Worm (Caenorhabditis elegans) whole organism, young adult: ENCODE data around the gene seld-1.
A peak's percentile ranks its signal among the peaks of the same experiment; 100 is the strongest.

ENCODE experiments used
- F49E8.2 ChIP-seq: sonication (generic microtip); optimal IDR thresholded peaks from 3 replicates; lab custom pipeline; 2017; ENCODE audit warnings: missing genetic modification characterization, mild to moderate bottlenecking, missing compliant biosample characterization, antibody characterized with exemption, moderate library complexity; ENCODE audit not compliant: insufficient read depth
- F57A8.1 ChIP-seq: fragments of 200-800 bp; sonication (Bioruptor generic); optimal IDR thresholded peaks from 2 replicates; lab custom pipeline; 2018; ENCODE audit warnings: mild to moderate bottlenecking, missing genetic modification characterization, moderate library complexity, missing compliant biosample characterization
- F57C9.4 ChIP-seq: sonication (generic microtip); optimal IDR thresholded peaks from 2 replicates; lab custom pipeline; 2017; ENCODE audit warnings: mild to moderate bottlenecking, missing genetic modification characterization, missing compliant biosample characterization
- K12H6.12 ChIP-seq: fragments of 200-800 bp; sonication (Bioruptor generic); optimal IDR thresholded peaks from 2 replicates; lab custom pipeline; 2018; ENCODE audit warnings: mild to moderate bottlenecking, missing genetic modification characterization, missing compliant biosample characterization
- T07F8.4 ChIP-seq: sonication (generic microtip); optimal IDR thresholded peaks from 2 replicates; lab custom pipeline; 2016; ENCODE audit warnings: mild to moderate bottlenecking, missing genetic modification characterization, moderate library complexity, missing compliant biosample characterization
- ceh-40 ChIP-seq: fragments of 200-800 bp; sonication (Bioruptor generic); IDR thresholded peaks from 2 replicates; pipeline ENCODE4 v1.3.6; 2022; ENCODE audit warnings: missing genetic modification characterization, missing compliant biosample characterization
- ceh-58 ChIP-seq: fragments of 200-800 bp; sonication (Bioruptor generic); IDR thresholded peaks from 2 replicates; pipeline ENCODE4 v1.3.6; 2022; ENCODE audit warnings: missing genetic modification characterization, missing compliant biosample characterization
- hlh-12 ChIP-seq: sonication (generic microtip); optimal IDR thresholded peaks from 2 replicates; lab custom pipeline; 2016; ENCODE audit warnings: missing genetic modification characterization, missing compliant biosample characterization
- hmg-20 ChIP-seq: fragments of 200-800 bp; sonication (Bioruptor generic); IDR thresholded peaks from 2 replicates; pipeline ENCODE4 v1.3.6; 2022; ENCODE audit warnings: missing genetic modification reagents, missing genetic modification characterization, missing compliant biosample characterization
- let-526 ChIP-seq: fragments of 200-800 bp; sonication (Bioruptor generic); IDR thresholded peaks from 2 replicates; pipeline ENCODE4 v1.3.6; 2022; ENCODE audit warnings: missing genetic modification reagents, missing genetic modification characterization, missing compliant biosample characterization
- lin-26 ChIP-seq: fragments of 200-800 bp; sonication (Bioruptor generic); IDR thresholded peaks from 2 replicates; pipeline ENCODE4 v1.3.6; 2022; ENCODE audit warnings: missing genetic modification reagents, missing genetic modification characterization, missing compliant biosample characterization
- lin-35 ChIP-seq, 3 experiments: fragments of 150-350 bp in 2 of 3; sonication (generic microtip) in 1 of 3; optimal IDR thresholded peaks; 2 replicates each; lab custom pipeline; 2014 to 2018; ENCODE audit warnings: missing biosample characterization in 3 of 3, missing genetic modification characterization in 3 of 3, missing genetic modification reagents in 3 of 3
- lir-1 ChIP-seq: fragments of 200-800 bp; sonication (Bioruptor generic); conservative IDR thresholded peaks from 2 replicates; pipeline ENCODE4 v1.3.6; 2022; ENCODE audit warnings: missing genetic modification reagents, missing genetic modification characterization, missing compliant biosample characterization
- madf-10 ChIP-seq: sonication (generic microtip); optimal IDR thresholded peaks from 2 replicates; lab custom pipeline; 2016; ENCODE audit warnings: mild to moderate bottlenecking, missing genetic modification characterization, missing compliant biosample characterization
- madf-3 ChIP-seq: fragments of 200-800 bp; sonication (Bioruptor generic); IDR thresholded peaks from 2 replicates; pipeline ENCODE4 v1.3.6; 2022; ENCODE audit warnings: missing genetic modification reagents, missing genetic modification characterization, missing compliant biosample characterization
- madf-8 ChIP-seq: fragments of 200-800 bp; sonication (Bioruptor generic); conservative IDR thresholded peaks from 2 replicates; pipeline ENCODE4 v1.3.6; 2022; ENCODE audit warnings: missing genetic modification reagents, missing genetic modification characterization, missing compliant biosample characterization
- mxl-1 ChIP-seq: sonication (generic microtip); optimal IDR thresholded peaks from 2 replicates; lab custom pipeline; 2016; ENCODE audit warnings: missing genetic modification characterization, missing compliant biosample characterization
- nhr-179 ChIP-seq: sonication (generic microtip); optimal IDR thresholded peaks from 2 replicates; lab custom pipeline; 2016; ENCODE audit warnings: mild to moderate bottlenecking, missing genetic modification characterization, missing compliant biosample characterization
- pha-4 ChIP-seq: fragments of 150-350 bp; sonication (generic microtip); optimal IDR thresholded peaks from 2 replicates; lab custom pipeline; 2014; ENCODE audit warnings: missing biosample characterization, missing genetic modification reagents, missing genetic modification characterization
- rcor-1 ChIP-seq: fragments of 200-800 bp; sonication (Bioruptor generic); IDR thresholded peaks from 2 replicates; pipeline ENCODE4 v1.3.6; 2022; ENCODE audit warnings: missing genetic modification reagents, missing genetic modification characterization, missing compliant biosample characterization
- rec-8 ChIP-seq, 2 experiments: sonication (generic microtip); optimal IDR thresholded peaks; 2 replicates each; lab custom pipeline; 2016; ENCODE audit warnings: mild to moderate bottlenecking in 2 of 2, missing genetic modification characterization in 2 of 2, missing genetic modification reagents in 2 of 2, missing genotype in 2 of 2, missing biosample characterization in 1 of 2, missing compliant biosample characterization in 1 of 2, moderate library complexity in 1 of 2
- sdz-38 ChIP-seq: sonication (generic microtip); optimal IDR thresholded peaks from 2 replicates; lab custom pipeline; 2016; ENCODE audit warnings: missing genotype, missing genetic modification characterization, missing compliant biosample characterization
- snpc-1.3 ChIP-seq: sonication (generic microtip); optimal IDR thresholded peaks from 2 replicates; lab custom pipeline; 2017; ENCODE audit warnings: missing genetic modification characterization, mild to moderate bottlenecking, missing compliant biosample characterization, antibody characterized with exemption, moderate library complexity, missing genotype, missing genetic modification reagents; ENCODE audit not compliant: insufficient read depth
- somi-1 ChIP-seq: fragments of 200-800 bp; sonication (Bioruptor generic); optimal IDR thresholded peaks from 2 replicates; lab custom pipeline; 2018; ENCODE audit warnings: mild to moderate bottlenecking, missing genetic modification characterization, missing compliant biosample characterization
- sptf-2 ChIP-seq: fragments of 200-800 bp; sonication (Bioruptor generic); optimal IDR thresholded peaks from 2 replicates; lab custom pipeline; 2018; ENCODE audit warnings: mild to moderate bottlenecking, missing genetic modification characterization, missing compliant biosample characterization
- tbx-9 ChIP-seq: sonication (generic microtip); optimal IDR thresholded peaks from 2 replicates; lab custom pipeline; 2016; ENCODE audit warnings: borderline replicate concordance, missing genetic modification characterization, inconsistent platforms, missing compliant biosample characterization
- tlf-1 ChIP-seq: fragments of 200-800 bp; sonication (Bioruptor generic); optimal IDR thresholded peaks from 2 replicates; lab custom pipeline; 2018; ENCODE audit warnings: mild to moderate bottlenecking, missing genetic modification characterization, missing compliant biosample characterization
- xnd-1 ChIP-seq: sonication (generic microtip); optimal IDR thresholded peaks from 2 replicates; lab custom pipeline; 2016; ENCODE audit warnings: missing genotype, missing genetic modification reagents, missing genetic modification characterization, missing compliant biosample characterization
- zim-3 ChIP-seq: sonication (generic microtip); optimal IDR thresholded peaks from 2 replicates; lab custom pipeline; 2017; ENCODE audit warnings: mild to moderate bottlenecking, missing genetic modification characterization, moderate library complexity, missing compliant biosample characterization
- ztf-26 ChIP-seq: sonication (generic microtip); optimal IDR thresholded peaks from 2 replicates; lab custom pipeline; 2017; ENCODE audit warnings: missing genetic modification characterization, missing compliant biosample characterization
- ztf-3 ChIP-seq: fragments of 200-800 bp; sonication (Bioruptor generic); optimal IDR thresholded peaks from 2 replicates; lab custom pipeline; 2018; ENCODE audit warnings: mild to moderate bottlenecking, missing genetic modification characterization, missing compliant biosample characterization
- ztf-6 ChIP-seq: fragments of 200-800 bp; sonication (Bioruptor generic); IDR thresholded peaks from 2 replicates; pipeline ENCODE4 v1.3.6; 2022; ENCODE audit warnings: missing genetic modification reagents, missing genetic modification characterization, missing compliant biosample characterization

The seld-1 gene

ce11 chrIV:13549350-13549749 is 44.1 kb downstream of the seld-1 start:
- TF ChIP-seq rec-8 (tag; optimal IDR thresholded peaks at IDR 0.05; lab: Kevin White, UChicago) (peak in 1 of 2 experiments; percentile 12), ztf-6 (GFP tag; lab: Robert Waterston, UW) (no peak), F57A8.1 (GFP tag; lab: Kevin White, UChicago) (no peak), hlh-12 (tag; lab: Kevin White, UChicago) (peak; percentile 61)

- TF ChIP-seq xnd-1 (tag; lab: Kevin White, UChicago) (no peak), sdz-38 (tag; lab: Kevin White, UChicago) (no peak), somi-1 (GFP tag; lab: Kevin White, UChicago) (no peak), mxl-1 (tag; lab: Kevin White, UChicago) (no peak), F49E8.2 (no peak)
Observed at ce11 chrIV:13554350-13554749, 49.1 kb downstream of the seld-1 start.

- TF ChIP-seq madf-10 (tag; lab: Kevin White, UChicago), result no peak
- no peak for TF ChIP-seq sptf-2 (GFP tag; lab: Kevin White, UChicago)
- no peak for TF ChIP-seq somi-1 (GFP tag; lab: Kevin White, UChicago)
- TF ChIP-seq sdz-38 (tag; lab: Kevin White, UChicago), result no peak
- TF ChIP-seq ceh-40 (GFP tag; lab: Robert Waterston, UW), result no peak
- TF ChIP-seq F57C9.4, result no peak
- no peak for TF ChIP-seq ceh-58
- TF ChIP-seq pha-4 (tag; lab: Kevin White, UChicago), result no peak
- no peak for TF ChIP-seq lir-1 (GFP tag; lab: Robert Waterston, UW)
- TF ChIP-seq T07F8.4 (tag; lab: Kevin White, UChicago), result no peak
- no peak for TF ChIP-seq zim-3 (tag; lab: Kevin White, UChicago)
- TF ChIP-seq madf-8 (GFP tag; lab: Robert Waterston, UW), result no peak
- no peak for TF ChIP-seq tbx-9
- no peak for TF ChIP-seq lin-26
- TF ChIP-seq ztf-26, result no peak
- TF ChIP-seq F49E8.2, result no peak
- TF ChIP-seq madf-3 (GFP tag; lab: Robert Waterston, UW), result no peak
- no peak for TF ChIP-seq nhr-179 (tag; lab: Kevin White, UChicago)
- TF ChIP-seq K12H6.12 (tag; lab: Kevin White, UChicago), result no peak
Observed at ce11 chrIV:13555508-13555907, 50.3 kb downstream of the seld-1 start.

ce11 chrIV:13557393-13557792 is 52.1 kb downstream of the seld-1 start:
- TF ChIP-seq snpc-1.3 (tag; lab: Kevin White, UChicago), result no peak
- no peak for TF ChIP-seq rcor-1 (GFP tag; lab: Robert Waterston, UW)
- TF ChIP-seq let-526 (GFP tag; lab: Robert Waterston, UW), result no peak
- no peak for TF ChIP-seq madf-8 (GFP tag; lab: Robert Waterston, UW)
- TF ChIP-seq tlf-1 (GFP tag; lab: Kevin White, UChicago), result no peak
- no peak for TF ChIP-seq lin-35 (GFP tag; optimal IDR thresholded peaks at IDR 0.05; lab: Kevin White, UChicago)
- TF ChIP-seq ztf-3 (GFP tag; lab: Kevin White, UChicago), result no peak
- TF ChIP-seq ceh-58, result no peak
- TF ChIP-seq F57A8.1 (GFP tag; lab: Kevin White, UChicago), result no peak
- no peak for TF ChIP-seq zim-3 (tag; lab: Kevin White, UChicago)
- no peak for TF ChIP-seq hmg-20
